Worm (Caenorhabditis elegans) whole organism, young adult: ENCODE measurements around the gene vap-2.
A peak's percentile ranks its signal among the peaks of the same experiment; 100 is the strongest.

ENCODE experiments used
- F23B12.7 ChIP-seq: sonication (generic microtip); optimal IDR thresholded peaks from 2 replicates; lab custom pipeline; 2017; ENCODE audit warnings: missing genetic modification characterization, mild to moderate bottlenecking, missing compliant biosample characterization, antibody characterized with exemption, moderate library complexity; ENCODE audit not compliant: insufficient read depth
- F33H1.4 ChIP-seq: fragments of 200-800 bp; sonication (Bioruptor generic); IDR thresholded peaks from 2 replicates; pipeline ENCODE4 v1.3.6; 2022; ENCODE audit warnings: missing genetic modification reagents, missing genetic modification characterization, missing compliant biosample characterization
- F57C9.4 ChIP-seq: sonication (generic microtip); optimal IDR thresholded peaks from 2 replicates; lab custom pipeline; 2017; ENCODE audit warnings: mild to moderate bottlenecking, missing genetic modification characterization, missing compliant biosample characterization
- K12H6.12 ChIP-seq: fragments of 200-800 bp; sonication (Bioruptor generic); optimal IDR thresholded peaks from 2 replicates; lab custom pipeline; 2018; ENCODE audit warnings: mild to moderate bottlenecking, missing genetic modification characterization, missing compliant biosample characterization
- Y53F4B.3 ChIP-seq: fragments of 200-800 bp; sonication (Bioruptor generic); IDR thresholded peaks from 2 replicates; pipeline ENCODE4 v1.3.6; 2022; ENCODE audit warnings: missing genetic modification reagents, missing genetic modification characterization, missing compliant biosample characterization
- Y56A3A.18 ChIP-seq: fragments of 200-800 bp; sonication (Bioruptor generic); IDR thresholded peaks from 2 replicates; pipeline ENCODE4 v1.3.6; 2022; ENCODE audit warnings: missing genetic modification reagents, missing genetic modification characterization, missing compliant biosample characterization
- ZK185.1 ChIP-seq: sonication (generic microtip); optimal IDR thresholded peaks from 2 replicates; lab custom pipeline; 2016; ENCODE audit warnings: mild to moderate bottlenecking, missing genetic modification characterization, missing compliant biosample characterization; ENCODE audit not compliant: poor library complexity, severe bottlenecking
- aptf-2 ChIP-seq: fragments of 200-800 bp; sonication (Bioruptor generic); conservative IDR thresholded peaks from 2 replicates; pipeline ENCODE4 v1.3.6; 2022; ENCODE audit warnings: missing genetic modification reagents, missing genetic modification characterization, missing compliant biosample characterization
- atf-7 ChIP-seq: sonication (generic microtip); optimal IDR thresholded peaks from 2 replicates; lab custom pipeline; 2017; ENCODE audit warnings: mild to moderate bottlenecking, missing genetic modification characterization, missing compliant biosample characterization
- attf-3 ChIP-seq: fragments of 200-800 bp; sonication (Bioruptor generic); conservative IDR thresholded peaks from 2 replicates; pipeline ENCODE4 v1.3.6; 2022; ENCODE audit warnings: missing genetic modification reagents, missing genetic modification characterization, missing compliant biosample characterization
- attf-6 ChIP-seq: fragments of 200-800 bp; sonication (Bioruptor generic); IDR thresholded peaks from 2 replicates; pipeline ENCODE4 v1.3.6; 2022; ENCODE audit warnings: missing genetic modification reagents, missing genetic modification characterization, missing compliant biosample characterization
- bed-1 ChIP-seq: fragments of 200-800 bp; sonication (Bioruptor generic); IDR thresholded peaks from 2 replicates; pipeline ENCODE4 v1.3.6; 2022; ENCODE audit warnings: missing genetic modification reagents, missing genetic modification characterization, missing compliant biosample characterization
- ceh-58 ChIP-seq: fragments of 200-800 bp; sonication (Bioruptor generic); IDR thresholded peaks from 2 replicates; pipeline ENCODE4 v1.3.6; 2022; ENCODE audit warnings: missing genetic modification characterization, missing compliant biosample characterization
- ceh-79 ChIP-seq: sonication (generic microtip); optimal IDR thresholded peaks from 2 replicates; lab custom pipeline; 2017; ENCODE audit warnings: mild to moderate bottlenecking, missing genetic modification characterization, missing compliant biosample characterization
- ceh-91 ChIP-seq: fragments of 200-800 bp; sonication (Bioruptor generic); IDR thresholded peaks from 2 replicates; pipeline ENCODE4 v1.3.6; 2022; ENCODE audit warnings: missing genetic modification reagents, missing genetic modification characterization, missing compliant biosample characterization
- die-1 ChIP-seq: sonication (generic microtip); optimal IDR thresholded peaks from 2 replicates; lab custom pipeline; 2016; ENCODE audit warnings: missing genotype, mild to moderate bottlenecking, missing genetic modification characterization, missing compliant biosample characterization
- egl-44 ChIP-seq: fragments of 200-800 bp; sonication (Bioruptor generic); IDR thresholded peaks from 2 replicates; pipeline ENCODE4 v1.3.6; 2022; ENCODE audit warnings: missing genetic modification reagents, missing genetic modification characterization, missing compliant biosample characterization
- fkh-3 ChIP-seq: sonication (generic microtip); optimal IDR thresholded peaks from 2 replicates; lab custom pipeline; 2016; ENCODE audit warnings: mild to moderate bottlenecking, missing genetic modification characterization, missing compliant biosample characterization
- gei-17 ChIP-seq: fragments of 200-800 bp; sonication (Bioruptor generic); optimal IDR thresholded peaks from 2 replicates; lab custom pipeline; 2018; ENCODE audit warnings: mild to moderate bottlenecking, missing genetic modification characterization, missing compliant biosample characterization
- hmg-1.2 ChIP-seq: fragments of 200-800 bp; sonication (Bioruptor generic); IDR thresholded peaks from 2 replicates; pipeline ENCODE4 v1.3.6; 2022; ENCODE audit warnings: missing genetic modification reagents, missing genetic modification characterization, missing compliant biosample characterization
- let-526 ChIP-seq: fragments of 200-800 bp; sonication (Bioruptor generic); IDR thresholded peaks from 2 replicates; pipeline ENCODE4 v1.3.6; 2022; ENCODE audit warnings: missing genetic modification reagents, missing genetic modification characterization, missing compliant biosample characterization
- lin-35 ChIP-seq, 3 experiments: fragments of 150-350 bp in 2 of 3; sonication (generic microtip) in 1 of 3; optimal IDR thresholded peaks; 2 replicates each; lab custom pipeline; 2014 to 2018; ENCODE audit warnings: missing biosample characterization in 3 of 3, missing genetic modification characterization in 3 of 3, missing genetic modification reagents in 3 of 3
- lin-40 ChIP-seq: sonication (generic microtip); optimal IDR thresholded peaks from 2 replicates; lab custom pipeline; 2016; ENCODE audit warnings: missing genetic modification characterization, mild to moderate bottlenecking, missing compliant biosample characterization, missing genotype, missing genetic modification reagents
- lin-54 ChIP-seq: fragments of 200-800 bp; sonication (Bioruptor generic); optimal IDR thresholded peaks from 2 replicates; lab custom pipeline; 2018; ENCODE audit warnings: mild to moderate bottlenecking, missing genetic modification characterization, missing compliant biosample characterization
- madf-3 ChIP-seq: fragments of 200-800 bp; sonication (Bioruptor generic); IDR thresholded peaks from 2 replicates; pipeline ENCODE4 v1.3.6; 2022; ENCODE audit warnings: missing genetic modification reagents, missing genetic modification characterization, missing compliant biosample characterization
- madf-6 ChIP-seq: fragments of 200-800 bp; sonication (Bioruptor generic); IDR thresholded peaks from 2 replicates; pipeline ENCODE4 v1.3.6; 2022; ENCODE audit warnings: missing genetic modification reagents, missing genetic modification characterization, missing compliant biosample characterization
- mes-4 ChIP-seq: sonication (generic microtip); optimal IDR thresholded peaks from 2 replicates; lab custom pipeline; 2016; ENCODE audit warnings: missing genotype, missing genetic modification characterization, missing compliant biosample characterization
- nhr-90 ChIP-seq: sonication (generic microtip); optimal IDR thresholded peaks from 2 replicates; lab custom pipeline; 2016; ENCODE audit warnings: missing genotype, mild to moderate bottlenecking, missing genetic modification characterization, missing compliant biosample characterization
- pbrm-1 ChIP-seq: fragments of 200-800 bp; sonication (Bioruptor generic); IDR thresholded peaks from 2 replicates; pipeline ENCODE4 v1.3.6; 2022; ENCODE audit warnings: missing genetic modification reagents, missing genetic modification characterization, missing compliant biosample characterization
- rec-8 ChIP-seq, 2 experiments: sonication (generic microtip); optimal IDR thresholded peaks; 2 replicates each; lab custom pipeline; 2016; ENCODE audit warnings: mild to moderate bottlenecking in 2 of 2, missing genetic modification characterization in 2 of 2, missing genetic modification reagents in 2 of 2, missing genotype in 2 of 2, missing biosample characterization in 1 of 2, missing compliant biosample characterization in 1 of 2, moderate library complexity in 1 of 2
- repo-1 ChIP-seq: sonication (generic microtip); optimal IDR thresholded peaks from 2 replicates; lab custom pipeline; 2017; ENCODE audit warnings: mild to moderate bottlenecking, missing genetic modification characterization, missing compliant biosample characterization
- somi-1 ChIP-seq: fragments of 200-800 bp; sonication (Bioruptor generic); optimal IDR thresholded peaks from 2 replicates; lab custom pipeline; 2018; ENCODE audit warnings: mild to moderate bottlenecking, missing genetic modification characterization, missing compliant biosample characterization
- sptf-2 ChIP-seq: fragments of 200-800 bp; sonication (Bioruptor generic); optimal IDR thresholded peaks from 2 replicates; lab custom pipeline; 2018; ENCODE audit warnings: mild to moderate bottlenecking, missing genetic modification characterization, missing compliant biosample characterization
- unc-130 ChIP-seq: sonication (generic microtip); optimal IDR thresholded peaks from 2 replicates; lab custom pipeline; 2016; ENCODE audit warnings: missing genetic modification reagents, missing genetic modification characterization, missing compliant biosample characterization
- zim-3 ChIP-seq: sonication (generic microtip); optimal IDR thresholded peaks from 2 replicates; lab custom pipeline; 2017; ENCODE audit warnings: mild to moderate bottlenecking, missing genetic modification characterization, moderate library complexity, missing compliant biosample characterization
- ztf-25 ChIP-seq: fragments of 200-800 bp; sonication (Bioruptor generic); IDR thresholded peaks from 2 replicates; pipeline ENCODE4 v1.3.6; 2022; ENCODE audit warnings: missing genetic modification reagents, missing genetic modification characterization, missing compliant biosample characterization
- ztf-26 ChIP-seq: sonication (generic microtip); optimal IDR thresholded peaks from 2 replicates; lab custom pipeline; 2017; ENCODE audit warnings: missing genetic modification characterization, missing compliant biosample characterization
- ztf-28 ChIP-seq: fragments of 200-800 bp; sonication (Bioruptor generic); IDR thresholded peaks from 2 replicates; pipeline ENCODE4 v1.3.6; 2022; ENCODE audit warnings: missing genetic modification reagents, missing genetic modification characterization, missing compliant biosample characterization
- ztf-3 ChIP-seq: fragments of 200-800 bp; sonication (Bioruptor generic); optimal IDR thresholded peaks from 2 replicates; lab custom pipeline; 2018; ENCODE audit warnings: mild to moderate bottlenecking, missing genetic modification characterization, missing compliant biosample characterization
- ztf-6 ChIP-seq: fragments of 200-800 bp; sonication (Bioruptor generic); IDR thresholded peaks from 2 replicates; pipeline ENCODE4 v1.3.6; 2022; ENCODE audit warnings: missing genetic modification reagents, missing genetic modification characterization, missing compliant biosample characterization

Gene vap-2

ce11 chrX:10821160-10821559, 28.8 kb upstream of the vap-2 start (continued):
- TF ChIP-seq bed-1 (GFP tag; lab: Robert Waterston, UW) = no peak
- TF ChIP-seq ceh-58 = no peak
- TF ChIP-seq K12H6.12 = peak; percentile 11
- TF ChIP-seq hmg-1.2 (GFP tag; lab: Robert Waterston, UW) = peak; percentile 76

ce11 chrX:10820511-10820910, 28.2 kb upstream of the vap-2 start, which contains the start of gene F31B12.3:
TSS of gene F31B12.3 (minus strand) at chrX:10820611.
- TF ChIP-seq ceh-79 (tag; lab: Kevin White, UChicago) = no peak
- TF ChIP-seq nhr-90 (tag; lab: Kevin White, UChicago) = no peak
- TF ChIP-seq die-1 (tag; lab: Kevin White, UChicago) = no peak
- no peak for TF ChIP-seq ceh-58
- TF ChIP-seq lin-54 (GFP tag; lab: Kevin White, UChicago) = no peak
- TF ChIP-seq aptf-2 (GFP tag; lab: Robert Waterston, UW) = no peak
- TF ChIP-seq, all 124 proteins: peak for 0

ce11 chrX:10804441-10804840, 12.1 kb upstream of the vap-2 start, which contains the start of gene F31B12.4:
TSS of gene F31B12.4 (plus strand) at chrX:10804741.
- TF ChIP-seq lin-35 (GFP tag; optimal IDR thresholded peaks at IDR 0.05; lab: Kevin White, UChicago) = no peak
- no peak for TF ChIP-seq ztf-6
- no peak for TF ChIP-seq egl-44 (GFP tag; lab: Robert Waterston, UW)
- no peak for TF ChIP-seq attf-6 (GFP tag; lab: Robert Waterston, UW)
- no peak for TF ChIP-seq unc-130
- no peak for TF ChIP-seq ceh-91 (GFP tag; lab: Robert Waterston, UW)
- no peak for TF ChIP-seq madf-6
- no peak for TF ChIP-seq zim-3
- no peak for TF ChIP-seq repo-1 (tag; lab: Kevin White, UChicago)
- TF ChIP-seq lin-40 (tag; lab: Kevin White, UChicago) = no peak
- TF ChIP-seq rec-8 (tag; optimal IDR thresholded peaks at IDR 0.05; lab: Kevin White, UChicago) = no peak
- no peak for TF ChIP-seq ztf-3 (GFP tag; lab: Kevin White, UChicago)
- TF ChIP-seq atf-7 (tag; lab: Kevin White, UChicago) = no peak
- TF ChIP-seq F23B12.7 (tag; lab: Kevin White, UChicago) = no peak
- no peak for TF ChIP-seq F57C9.4

ce11 chrX:10794647-10795046, 2.3 kb upstream of the vap-2 start, which contains the start of gene T05A10.6:
TSS of gene T05A10.6 (minus strand) at chrX:10794747.
- no peak for TF ChIP-seq somi-1
- TF ChIP-seq ZK185.1 = no peak
- TF ChIP-seq F33H1.4 (GFP tag; lab: Robert Waterston, UW) = no peak
- TF ChIP-seq ztf-28 (GFP tag; lab: Robert Waterston, UW) = no peak
- no peak for TF ChIP-seq ztf-26 (tag; lab: Kevin White, UChicago)
- TF ChIP-seq Y56A3A.18 (GFP tag; lab: Robert Waterston, UW) = no peak
- no peak for TF ChIP-seq lin-54 (GFP tag; lab: Kevin White, UChicago)
- no peak for TF ChIP-seq attf-3 (GFP tag; lab: Robert Waterston, UW)
- no peak for TF ChIP-seq ztf-25 (GFP tag; lab: Robert Waterston, UW)
- no peak for TF ChIP-seq let-526 (GFP tag; lab: Robert Waterston, UW)
- TF ChIP-seq pbrm-1 (GFP tag; lab: Robert Waterston, UW) = no peak
- no peak for TF ChIP-seq madf-3 (GFP tag; lab: Robert Waterston, UW)
- TF ChIP-seq gei-17 (GFP tag; lab: Kevin White, UChicago) = no peak
- TF ChIP-seq mes-4 = no peak
- TF ChIP-seq Y53F4B.3 (GFP tag; lab: Robert Waterston, UW) = no peak
- no peak for TF ChIP-seq fkh-3
- TF ChIP-seq sptf-2 (GFP tag; lab: Kevin White, UChicago) = no peak
